Fruit fly (Drosophila melanogaster): ENCODE data around the gene cm.

Gene cm

DNA sequence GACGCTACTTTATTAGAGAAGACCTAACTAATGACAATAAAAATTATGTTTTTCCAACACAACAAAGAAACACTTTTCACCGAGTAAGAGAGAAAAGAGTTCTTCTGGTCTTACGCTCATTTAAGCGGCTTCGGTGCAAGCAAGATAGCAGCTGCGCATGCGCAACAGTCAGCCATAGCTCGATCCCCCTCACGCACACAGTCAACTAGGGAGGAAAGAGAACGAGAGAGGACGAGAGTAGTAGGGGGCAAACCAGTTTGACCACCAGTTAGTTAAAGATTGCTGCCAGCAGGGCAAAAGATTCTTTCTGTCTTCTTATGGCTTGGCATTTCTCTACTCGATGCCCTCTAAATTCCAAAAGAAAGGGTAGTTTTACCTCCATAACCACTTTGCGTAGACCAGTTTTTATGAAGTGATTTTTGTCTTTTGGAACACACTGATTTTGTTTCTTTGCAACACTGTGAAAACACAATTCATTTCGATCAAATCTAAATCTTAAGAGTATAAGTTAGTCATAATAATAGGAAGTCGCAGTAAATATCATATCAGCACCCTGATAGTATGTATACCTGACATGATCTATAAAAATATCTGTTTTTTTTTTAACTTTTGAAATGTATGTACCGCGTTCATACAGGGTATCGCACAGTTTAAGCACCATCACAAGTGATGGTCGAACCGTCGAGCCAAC, 10.4 kb downstream of the cm start (continued):
- peak; percentile 33 for TF ChIP-seq dmrt11E (tag; optimal IDR thresholded peaks at IDR 0.05)
- TF ChIP-seq Spps (tag; optimal IDR thresholded peaks at IDR 0.05), result no peak
- TF ChIP-seq Hand (GFP tag; optimal IDR thresholded peaks at IDR 0.05), result no peak
- TF ChIP-seq CG6254 (GFP tag; optimal IDR thresholded peaks at IDR 0.05), result no peak
- TF ChIP-seq Trl (optimal IDR thresholded peaks at IDR 0.05), result peak; percentile 31 to 43
- no peak for TF ChIP-seq Trl (GFP tag; optimal IDR thresholded peaks at IDR 0.05)
- TF ChIP-seq CG2199 (GFP tag; IDR thresholded peaks at IDR 0.05), result 0 out of 3 replicates have a peak, but pooled peaks have one; percentile 25
- peak; percentile 36 for TF ChIP-seq CG12236 (GFP tag; optimal IDR thresholded peaks at IDR 0.05)
- no peak for TF ChIP-seq lmd (GFP tag; IDR thresholded peaks at IDR 0.05)
- no peak for TF ChIP-seq CG12942 (GFP tag; optimal IDR thresholded peaks at IDR 0.05)
- TF ChIP-seq Hmr (GFP tag; optimal IDR thresholded peaks at IDR 0.05), result peak; percentile 32
- peak; percentile 65 for TF ChIP-seq CG30403 (GFP tag; optimal IDR thresholded peaks at IDR 0.05)
- TF ChIP-seq CG1603 (tag; optimal IDR thresholded peaks at IDR 0.05), result peak; percentile 8
- no peak for TF ChIP-seq CG16779 (GFP tag; IDR thresholded peaks at IDR 0.05)
- no peak for TF ChIP-seq CG4730 (GFP tag; IDR thresholded peaks at IDR 0.05)
- TF ChIP-seq Mrtf (GFP tag; IDR thresholded peaks at IDR 0.05), result no peak
- no peak for TF ChIP-seq CG10366 (GFP tag; IDR thresholded peaks at IDR 0.05)
- TF ChIP-seq ind (GFP tag; optimal IDR thresholded peaks at IDR 0.05), result peak; percentile 54
- no peak for TF ChIP-seq zen (tag; optimal IDR thresholded peaks at IDR 0.05)
- no peak for TF ChIP-seq C15 (GFP tag; IDR thresholded peaks at IDR 0.05)
- TF ChIP-seq bab2 (GFP tag; optimal IDR thresholded peaks at IDR 0.05), result no peak
- peak; percentile 64 for TF ChIP-seq CG9727 (GFP tag; optimal IDR thresholded peaks at IDR 0.05)
- TF ChIP-seq wdn (GFP tag; IDR thresholded peaks at IDR 0.05), result no peak
- peak; percentile 80; the same call in 2 of the 3 replicates for TF ChIP-seq CG17361 (GFP tag; IDR thresholded peaks at IDR 0.05)
- 0 out of 2 replicates have a peak, but pooled peaks have one; percentile 19 for TF ChIP-seq crol (GFP tag; IDR thresholded peaks at IDR 0.05)
- no peak for TF ChIP-seq zen2 (GFP tag; IDR thresholded peaks at IDR 0.05; ENCODE audit: partially characterized antibody)
- TF ChIP-seq CG32772 (GFP tag; IDR thresholded peaks at IDR 0.05), result 0 out of 2 replicates have a peak, but pooled peaks have one; percentile 15
- TF ChIP-seq Ptx1 (GFP tag; IDR thresholded peaks at IDR 0.05), result 0 out of 2 replicates have a peak, but pooled peaks have one; percentile 51
- TF ChIP-seq CG4282 (GFP tag; optimal IDR thresholded peaks at IDR 0.05), result no peak
- no peak for TF ChIP-seq fd102C (GFP tag; optimal IDR thresholded peaks at IDR 0.05)
- peak; percentile 17 for TF ChIP-seq bcd (GFP tag; optimal IDR thresholded peaks at IDR 0.05)
- no peak for TF ChIP-seq sima (GFP tag; optimal IDR thresholded peaks at IDR 0.05)
- TF ChIP-seq CG10321 (GFP tag; IDR thresholded peaks at IDR 0.05), result peak; percentile 87
- TF ChIP-seq CG10979 (tag; optimal IDR thresholded peaks at IDR 0.05), result no peak

DNA sequence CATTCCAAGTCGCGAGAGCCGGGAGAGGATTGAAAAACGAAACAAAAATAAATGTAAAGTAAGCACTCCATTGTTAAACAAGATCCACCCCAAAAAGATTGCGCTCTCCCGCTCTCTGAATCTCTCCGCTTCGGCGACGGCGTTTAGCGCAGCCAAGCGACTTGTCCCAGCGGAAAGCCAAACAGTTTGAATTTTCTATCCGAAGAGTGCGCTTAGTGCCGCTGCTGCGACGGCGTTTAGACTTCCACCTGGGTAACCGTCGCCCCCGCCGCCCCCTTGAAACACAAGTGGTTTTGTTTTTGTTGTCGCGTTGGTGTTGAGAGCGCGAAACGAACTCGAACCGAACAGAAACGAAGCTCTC, 12.5 kb downstream of the cm start, which contains the start of gene Inx2:
Gene Inx2 (plus strand): TSS at position 181 of the 361 bp plus-strand sequence.
- peak; percentile 82 for TF ChIP-seq chm (GFP tag; IDR thresholded peaks at IDR 0.05)
- no peak for TF ChIP-seq CG6272 (GFP tag; IDR thresholded peaks at IDR 0.05)
- TF ChIP-seq Asciz (GFP tag; optimal IDR thresholded peaks at IDR 0.05), result peak; percentile 41
- TF ChIP-seq eve (GFP tag; optimal IDR thresholded peaks at IDR 0.05), result no peak
- TF ChIP-seq ttk (GFP tag; IDR thresholded peaks at IDR 0.05), result 0 out of 2 replicates have a peak, but pooled peaks have one; percentile 19
- TF ChIP-seq CG34422 (GFP tag; IDR thresholded peaks at IDR 0.05), result peak; percentile 71; the same call in 2 of the 3 replicates
- peak; percentile 74 for TF ChIP-seq Aef1 (GFP tag; IDR thresholded peaks at IDR 0.05)
- TF ChIP-seq CG13287 (GFP tag; IDR thresholded peaks at IDR 0.05; ENCODE audit: partially characterized antibody), result peak; percentile 61; the same call in 1 of the 2 replicates
- TF ChIP-seq Ets65A (GFP tag), result no peak
- TF ChIP-seq nerfin-1 (tag; optimal IDR thresholded peaks at IDR 0.05), result peak; percentile 44
- TF ChIP-seq lbe (GFP tag; optimal IDR thresholded peaks at IDR 0.05), result peak; percentile 39
- 0 out of 2 replicates have a peak, but pooled peaks have one; percentile 58 for TF ChIP-seq sna (GFP tag; IDR thresholded peaks at IDR 0.05; ENCODE audit: partially characterized antibody)
- peak; percentile 38 for TF ChIP-seq CG3281 (GFP tag; optimal IDR thresholded peaks at IDR 0.05)
- no peak for TF ChIP-seq CG1647 (GFP tag; optimal IDR thresholded peaks at IDR 0.05)
- TF ChIP-seq CG15269 (tag; optimal IDR thresholded peaks at IDR 0.05), result peak; percentile 44
- TF ChIP-seq CG11504 (tag; optimal IDR thresholded peaks at IDR 0.05), result peak; percentile 2
- TF ChIP-seq CG14050 (GFP tag; IDR thresholded peaks at IDR 0.05), result no peak; the same call in 2 of the 3 replicates
- peak; percentile 38 for TF ChIP-seq HLHmδ (GFP tag; optimal IDR thresholded peaks at IDR 0.05)
